Worm (Caenorhabditis elegans) whole organism, late embryonic: Measurements from ENCODE around the gene C04E12.4.

Source experiments
- ama-1 ChIP-seq: fragments of 150-350 bp; optimal IDR thresholded peaks from 2 replicates; lab custom pipeline; 2014
- ceh-45 ChIP-seq: fragments of 200-800 bp; sonication (Bioruptor generic); IDR thresholded peaks from 2 replicates; pipeline ENCODE4 v1.3.6; 2022; ENCODE audit warnings: missing genetic modification reagents, missing genetic modification characterization, missing compliant biosample characterization

- no peak for TF ChIP-seq ama-1 (lab: Kevin White, UChicago)
- no peak for TF ChIP-seq ceh-45 (GFP tag; lab: Robert Waterston, UW)
These were observed 20.7 kb upstream of the C04E12.4 start, which contains the start of gene C17B7.10 for ce11 chrV:3341906-3342305.
